Worm (Caenorhabditis elegans) whole organism, mixed stage, embryonic: ENCODE measurements around the gene H08J19.1.

Experiments used
- M03D4.4 ChIP-seq: sonication (generic microtip); optimal IDR thresholded peaks from 2 replicates; lab custom pipeline; 2017; ENCODE audit warnings: mild to moderate bottlenecking, missing genetic modification characterization, missing compliant biosample characterization
- bed-3 ChIP-seq: fragments of 200-800 bp; sonication (Bioruptor generic); optimal IDR thresholded peaks from 3 replicates; lab custom pipeline; 2018; ENCODE audit warnings: mild to moderate bottlenecking, missing genetic modification characterization, moderate library complexity, missing compliant biosample characterization
- ceh-39 ChIP-seq: fragments of 150-350 bp; optimal IDR thresholded peaks from 2 replicates; lab custom pipeline; 2014; ENCODE audit warnings: missing biosample characterization, missing genetic modification characterization
- ceh-43 ChIP-seq: fragments of 200-800 bp; sonication (Bioruptor generic); optimal IDR thresholded peaks from 2 replicates; lab custom pipeline; 2018; ENCODE audit warnings: mild to moderate bottlenecking, missing genetic modification characterization, moderate library complexity, missing compliant biosample characterization
- ceh-83 ChIP-seq: fragments of 200-800 bp; sonication (Bioruptor generic); optimal IDR thresholded peaks from 2 replicates; lab custom pipeline; 2018; ENCODE audit warnings: mild to moderate bottlenecking, missing genetic modification characterization, missing compliant biosample characterization
- ces-1 ChIP-seq: fragments of 150-350 bp; optimal IDR thresholded peaks from 2 replicates; lab custom pipeline; 2014; ENCODE audit warnings: missing biosample characterization, missing genetic modification reagents, missing genetic modification characterization
- cnd-1 ChIP-seq: fragments of 200-800 bp; sonication (Bioruptor generic); optimal IDR thresholded peaks from 2 replicates; lab custom pipeline; 2018; ENCODE audit warnings: mild to moderate bottlenecking, missing genetic modification characterization, missing compliant biosample characterization
- drap-1 ChIP-seq: fragments of 200-800 bp; sonication (Bioruptor generic); optimal IDR thresholded peaks from 3 replicates; lab custom pipeline; 2018; ENCODE audit warnings: mild to moderate bottlenecking, missing genetic modification characterization, missing compliant biosample characterization
- elt-1 ChIP-seq: sonication (generic microtip); optimal IDR thresholded peaks from 2 replicates; lab custom pipeline; 2017; ENCODE audit warnings: missing genetic modification characterization, mild to moderate bottlenecking, missing compliant biosample characterization, antibody characterized with exemption, moderate library complexity, borderline replicate concordance; ENCODE audit not compliant: insufficient read depth
- elt-3 ChIP-seq: fragments of 150-350 bp; optimal IDR thresholded peaks from 2 replicates; lab custom pipeline; 2014; ENCODE audit warnings: missing biosample characterization, missing genetic modification characterization
- flh-1 ChIP-seq: fragments of 200-800 bp; sonication (Bioruptor generic); optimal IDR thresholded peaks from 2 replicates; lab custom pipeline; 2018; ENCODE audit warnings: mild to moderate bottlenecking, missing genetic modification characterization, moderate library complexity, missing compliant biosample characterization
- ham-2 ChIP-seq: fragments of 200-800 bp; sonication (Bioruptor generic); optimal IDR thresholded peaks from 2 replicates; lab custom pipeline; 2018; ENCODE audit warnings: mild to moderate bottlenecking, missing genetic modification characterization, missing compliant biosample characterization
- hlh-1 ChIP-seq: fragments of 150-350 bp; optimal IDR thresholded peaks from 2 replicates; lab custom pipeline; 2014; ENCODE audit warnings: missing biosample characterization, missing genetic modification reagents, missing genetic modification characterization
- lin-13 ChIP-seq: fragments of 150-350 bp; optimal IDR thresholded peaks from 2 replicates; lab custom pipeline; 2014; ENCODE audit warnings: missing biosample characterization, missing genetic modification characterization
- lin-32 ChIP-seq: fragments of 200-800 bp; sonication (Bioruptor generic); optimal IDR thresholded peaks from 2 replicates; lab custom pipeline; 2018; ENCODE audit warnings: mild to moderate bottlenecking, missing genetic modification characterization, missing compliant biosample characterization
- mep-1 ChIP-seq: fragments of 150-350 bp; optimal IDR thresholded peaks from 2 replicates; lab custom pipeline; 2017; ENCODE audit warnings: missing biosample characterization, missing genetic modification reagents, missing genetic modification characterization, inconsistent platforms
- mls-2 ChIP-seq: sonication (generic microtip); optimal IDR thresholded peaks from 2 replicates; lab custom pipeline; 2016; ENCODE audit warnings: mild to moderate bottlenecking, missing genetic modification characterization, moderate library complexity, missing compliant biosample characterization
- nhr-12 ChIP-seq: fragments of 150-350 bp; optimal IDR thresholded peaks from 2 replicates; lab custom pipeline; 2014; ENCODE audit warnings: missing biosample characterization, missing genetic modification characterization
- nhr-2 ChIP-seq: fragments of 150-350 bp; optimal IDR thresholded peaks from 2 replicates; lab custom pipeline; 2014; ENCODE audit warnings: missing biosample characterization, missing genetic modification characterization
- nhr-237 ChIP-seq: fragments of 150-350 bp; optimal IDR thresholded peaks from 2 replicates; lab custom pipeline; 2014; ENCODE audit warnings: missing biosample characterization, missing genetic modification characterization
- nhr-28 ChIP-seq: fragments of 150-350 bp; optimal IDR thresholded peaks from 2 replicates; lab custom pipeline; 2014; ENCODE audit warnings: missing biosample characterization, missing genetic modification characterization
- nhr-76 ChIP-seq: sonication (generic microtip); optimal IDR thresholded peaks from 2 replicates; lab custom pipeline; 2017; ENCODE audit warnings: missing biosample characterization, missing genetic modification characterization
- pha-4 ChIP-seq: fragments of 150-350 bp; optimal IDR thresholded peaks from 2 replicates; lab custom pipeline; 2018; ENCODE audit warnings: missing biosample characterization, missing genetic modification reagents, missing genetic modification characterization
- sem-2 ChIP-seq: fragments of 200-800 bp; sonication (Bioruptor generic); optimal IDR thresholded peaks from 2 replicates; lab custom pipeline; 2018; ENCODE audit warnings: mild to moderate bottlenecking, missing genetic modification characterization, missing compliant biosample characterization
- snpc-4 ChIP-seq: fragments of 150-350 bp; optimal IDR thresholded peaks from 2 replicates; lab custom pipeline; 2014; ENCODE audit warnings: missing biosample characterization, missing genetic modification characterization
- sptf-1 ChIP-seq: sonication (generic microtip); optimal IDR thresholded peaks from 2 replicates; lab custom pipeline; 2017; ENCODE audit warnings: mild to moderate bottlenecking, missing genetic modification characterization, moderate library complexity, missing compliant biosample characterization
- tbx-8 ChIP-seq: fragments of 200-800 bp; sonication (Bioruptor generic); optimal IDR thresholded peaks from 2 replicates; lab custom pipeline; 2018; ENCODE audit warnings: mild to moderate bottlenecking, missing genetic modification characterization, moderate library complexity, missing compliant biosample characterization
- unc-120 ChIP-seq: sonication (generic microtip); optimal IDR thresholded peaks from 2 replicates; lab custom pipeline; 2017; ENCODE audit warnings: missing genetic modification characterization, missing compliant biosample characterization; ENCODE audit not compliant: poor library complexity, severe bottlenecking
- unc-62 ChIP-seq: fragments of 150-350 bp; optimal IDR thresholded peaks from 2 replicates; lab custom pipeline; 2014; ENCODE audit warnings: missing biosample characterization, missing genetic modification reagents, missing genetic modification characterization
- zip-8 ChIP-seq: fragments of 150-350 bp; optimal IDR thresholded peaks from 2 replicates; lab custom pipeline; 2014; ENCODE audit warnings: missing biosample characterization, missing genetic modification characterization
- ztf-11 ChIP-seq: fragments of 150-350 bp; optimal IDR thresholded peaks from 2 replicates; lab custom pipeline; 2014; ENCODE audit warnings: missing biosample characterization, missing genetic modification characterization

H08J19.1 gene

ce11 chrX:15668695-15669094 lies 26.0 kb downstream of the H08J19.1 start:
- TF ChIP-seq M03D4.4 (tag; lab: Kevin White, UChicago) (no peak), lin-13 (tag; lab: Kevin White, UChicago) (no peak), ces-1 (GFP tag; lab: Kevin White, UChicago) (peak; percentile 41), sptf-1 (tag; lab: Kevin White, UChicago) (no peak), zip-8 (no peak), unc-120 (tag; lab: Kevin White, UChicago) (no peak)
- TF ChIP-seq, all 35 proteins: peak for 1

- no peak for TF ChIP-seq nhr-76 (tag; lab: Kevin White, UChicago)
- no peak for TF ChIP-seq lin-32 (GFP tag; lab: Kevin White, UChicago)
- TF ChIP-seq snpc-4 (tag; lab: Kevin White, UChicago) = no peak
- no peak for TF ChIP-seq tbx-8 (GFP tag; lab: Kevin White, UChicago)
- no peak for TF ChIP-seq bed-3
- TF ChIP-seq ceh-43 (GFP tag; lab: Kevin White, UChicago) = no peak
- no peak for TF ChIP-seq zip-8
- no peak for TF ChIP-seq mep-1
- TF ChIP-seq pha-4 (tag; lab: Kevin White, UChicago) = no peak
- no peak for TF ChIP-seq lin-13 (tag; lab: Kevin White, UChicago)
- TF ChIP-seq ceh-39 (tag; lab: Kevin White, UChicago) = no peak
- no peak for TF ChIP-seq M03D4.4 (tag; lab: Kevin White, UChicago)
- no peak for TF ChIP-seq sptf-1 (tag; lab: Kevin White, UChicago)
- no peak for TF ChIP-seq drap-1
- TF ChIP-seq nhr-28 (tag; lab: Kevin White, UChicago) = no peak
Measured at ce11 chrX:15675622-15676021, 32.9 kb downstream of the H08J19.1 start, which contains the start of gene F59D12.2. F59D12.2 (minus strand) TSS chrX:15675722.

- TF ChIP-seq unc-62 (no peak), ham-2 (GFP tag; lab: Kevin White, UChicago) (no peak), elt-1 (tag; lab: Kevin White, UChicago) (no peak), nhr-76 (tag; lab: Kevin White, UChicago) (no peak), nhr-2 (tag; lab: Kevin White, UChicago) (no peak), cnd-1 (no peak), sptf-1 (tag; lab: Kevin White, UChicago) (no peak), hlh-1 (tag; lab: Kevin White, UChicago) (no peak), ceh-39 (tag; lab: Kevin White, UChicago) (no peak), mls-2 (tag; lab: Kevin White, UChicago) (no peak), elt-3 (tag; lab: Kevin White, UChicago) (no peak), tbx-8 (GFP tag; lab: Kevin White, UChicago) (no peak), nhr-237 (tag; lab: Kevin White, UChicago) (no peak), ztf-11 (tag; lab: Kevin White, UChicago) (no peak), nhr-12 (tag; lab: Kevin White, UChicago) (no peak), snpc-4 (tag; lab: Kevin White, UChicago) (no peak), nhr-28 (tag; lab: Kevin White, UChicago) (no peak), pha-4 (tag; lab: Kevin White, UChicago) (no peak)
Measured at ce11 chrX:15681393-15681792, 38.7 kb downstream of the H08J19.1 start, which contains the start of gene gpn-1. gpn-1 (plus strand) TSS chrX:15681693.

- TF ChIP-seq nhr-76 (tag; lab: Kevin White, UChicago) (no peak), ceh-83 (GFP tag; lab: Kevin White, UChicago) (no peak), lin-13 (tag; lab: Kevin White, UChicago) (no peak), nhr-28 (tag; lab: Kevin White, UChicago) (no peak), hlh-1 (tag; lab: Kevin White, UChicago) (no peak), ceh-39 (tag; lab: Kevin White, UChicago) (no peak), zip-8 (no peak), elt-3 (tag; lab: Kevin White, UChicago) (no peak), snpc-4 (tag; lab: Kevin White, UChicago) (no peak), nhr-12 (tag; lab: Kevin White, UChicago) (no peak), cnd-1 (no peak), nhr-237 (tag; lab: Kevin White, UChicago) (no peak), drap-1 (no peak), mep-1 (no peak), ceh-43 (GFP tag; lab: Kevin White, UChicago) (no peak), sem-2 (GFP tag; lab: Kevin White, UChicago) (no peak), flh-1 (GFP tag; lab: Kevin White, UChicago) (no peak), unc-62 (no peak)
- TF ChIP-seq, all 35 proteins: peak for 0
Measured at ce11 chrX:15689244-15689643, 46.5 kb downstream of the H08J19.1 start, which contains the start of gene C03H12.1. C03H12.1 (plus strand) TSS chrX:15689449.
